Worm (Caenorhabditis elegans) whole organism, L4 larva: Measurements from ENCODE around the gene ssr-2.
A peak's percentile ranks its signal among the peaks of the same experiment; 100 is the strongest.

Experiments
- F26F4.8 ChIP-seq: fragments of 200-800 bp; sonication (Bioruptor generic); conservative IDR thresholded peaks from 2 replicates; pipeline ENCODE4 v1.3.6; 2022; ENCODE audit warnings: missing genetic modification characterization, missing compliant biosample characterization
- T26A8.4 ChIP-seq: fragments of 200-800 bp; sonication (Bioruptor generic); IDR thresholded peaks from 2 replicates; pipeline ENCODE4 v1.3.6; 2022; ENCODE audit warnings: missing genetic modification characterization, missing compliant biosample characterization
- aha-1 ChIP-seq: fragments of 150-350 bp; peaks from one replicate; lab custom pipeline; 2014; ENCODE audit warnings: missing biosample characterization, missing genetic modification characterization
- arid-1 ChIP-seq: fragments of 200-800 bp; sonication (Bioruptor generic); conservative IDR thresholded peaks from 2 replicates; pipeline ENCODE4 v1.3.6; 2022; ENCODE audit warnings: missing genetic modification reagents, missing genetic modification characterization, missing compliant biosample characterization
- attf-4 ChIP-seq: sonication (generic microtip); optimal IDR thresholded peaks from 3 replicates; lab custom pipeline; 2017; ENCODE audit warnings: missing biosample characterization, missing genetic modification characterization
- ceh-20 ChIP-seq: fragments of 200-800 bp; sonication (Bioruptor generic); IDR thresholded peaks from 2 replicates; pipeline ENCODE4 v1.3.6; 2022; ENCODE audit warnings: missing genetic modification reagents, missing genetic modification characterization, missing compliant biosample characterization
- ceh-28 ChIP-seq: fragments of 150-350 bp; optimal IDR thresholded peaks from 2 replicates; lab custom pipeline; 2014; ENCODE audit warnings: missing biosample characterization, missing genetic modification reagents, missing genetic modification characterization
- ceh-44 ChIP-seq: fragments of 200-800 bp; sonication (Bioruptor generic); IDR thresholded peaks from 2 replicates; pipeline ENCODE4 v1.3.6; 2022; ENCODE audit warnings: missing genetic modification reagents, missing genetic modification characterization, missing compliant biosample characterization
- dmd-8 ChIP-seq: fragments of 200-800 bp; sonication (Bioruptor generic); IDR thresholded peaks from 2 replicates; pipeline ENCODE4 v1.3.6; 2022; ENCODE audit warnings: missing genetic modification characterization, missing compliant biosample characterization
- fkh-10 ChIP-seq: fragments of 150-350 bp; optimal IDR thresholded peaks from 2 replicates; lab custom pipeline; 2014; ENCODE audit warnings: missing biosample characterization, missing genetic modification reagents, missing genetic modification characterization
- hif-1 ChIP-seq, 2 experiments: sonication (generic microtip); optimal IDR thresholded peaks; 2 replicates each; lab custom pipeline; 2016 to 2017; ENCODE audit warnings: missing compliant biosample characterization in 2 of 2, missing genetic modification characterization in 2 of 2, missing genetic modification reagents in 2 of 2, missing genotype in 2 of 2, mild to moderate bottlenecking in 1 of 2
- hlh-11 ChIP-seq: fragments of 200-800 bp; sonication (Bioruptor generic); optimal IDR thresholded peaks from 2 replicates; lab custom pipeline; 2018; ENCODE audit warnings: mild to moderate bottlenecking, missing genetic modification characterization, missing compliant biosample characterization
- hlh-30 ChIP-seq: sonication (generic microtip); optimal IDR thresholded peaks from 2 replicates; lab custom pipeline; 2017; ENCODE audit warnings: antibody characterized with exemption, mild to moderate bottlenecking, missing genetic modification characterization, missing compliant biosample characterization; ENCODE audit not compliant: insufficient read depth
- jun-1 ChIP-seq: fragments of 150-350 bp; optimal IDR thresholded peaks from 2 replicates; lab custom pipeline; 2014; ENCODE audit warnings: missing biosample characterization, missing genetic modification reagents, missing genetic modification characterization
- lin-29 ChIP-seq: fragments of 200-800 bp; sonication (Bioruptor generic); IDR thresholded peaks from 2 replicates; pipeline ENCODE4 v1.3.6; 2022; ENCODE audit warnings: missing genetic modification reagents, missing genetic modification characterization, missing compliant biosample characterization
- lsy-2 ChIP-seq, 2 experiments: fragments of 150-350 bp in 1 of 2; sonication (generic microtip) in 1 of 2; optimal IDR thresholded peaks; 2 replicates each; lab custom pipeline; 2014 to 2017; ENCODE audit warnings: missing biosample characterization in 2 of 2, missing genetic modification characterization in 2 of 2
- madf-5 ChIP-seq, 2 experiments: fragments of 200-800 bp; sonication (Bioruptor generic); IDR thresholded peaks; 2 replicates each; pipeline ENCODE4 v1.3.6; 2022; ENCODE audit warnings: missing compliant biosample characterization in 2 of 2, missing genetic modification characterization in 2 of 2
- mdl-1 ChIP-seq, 2 experiments: fragments of 150-350 bp in 1 of 2; sonication (generic microtip) in 1 of 2; optimal IDR thresholded peaks; 2 replicates each; lab custom pipeline; 2014 to 2017; ENCODE audit warnings: missing biosample characterization in 2 of 2, missing genetic modification characterization in 2 of 2
- mep-1 ChIP-seq: fragments of 150-350 bp; sonication (generic microtip); optimal IDR thresholded peaks from 3 replicates; lab custom pipeline; 2014; ENCODE audit warnings: missing biosample characterization, missing genetic modification characterization
- mes-2 ChIP-seq: sonication (generic microtip); optimal IDR thresholded peaks from 2 replicates; lab custom pipeline; 2016; ENCODE audit warnings: missing genotype, mild to moderate bottlenecking, missing genetic modification characterization, missing compliant biosample characterization; ENCODE audit not compliant: poor library complexity, severe bottlenecking
- nhr-25 ChIP-seq: sonication (generic microtip); optimal IDR thresholded peaks from 2 replicates; lab custom pipeline; 2017; ENCODE audit warnings: missing genetic modification characterization, mild to moderate bottlenecking, missing compliant biosample characterization, antibody characterized with exemption, moderate library complexity, borderline replicate concordance; ENCODE audit not compliant: insufficient read depth
- nhr-28 ChIP-seq: fragments of 150-350 bp; optimal IDR thresholded peaks from 2 replicates; lab custom pipeline; 2014; ENCODE audit warnings: missing biosample characterization, missing genetic modification characterization
- nhr-42 ChIP-seq: fragments of 200-800 bp; sonication (Bioruptor generic); IDR thresholded peaks from 2 replicates; pipeline ENCODE4 v1.3.6; 2022; ENCODE audit warnings: missing genetic modification characterization, missing compliant biosample characterization
- pha-4 ChIP-seq, 2 experiments: fragments of 150-350 bp in 1 of 2; fragments of 200-800 bp in 1 of 2; sonication (Bioruptor generic) in 1 of 2; IDR thresholded peaks in 1 of 2; optimal IDR thresholded peaks in 1 of 2; 2 replicates each; pipeline versions ENCODE4 v1.3.6 to Lab custom; 2014 to 2022; ENCODE audit warnings: missing genetic modification characterization in 2 of 2, missing genetic modification reagents in 2 of 2, missing biosample characterization in 1 of 2, missing compliant biosample characterization in 1 of 2
- snpc-1.2 ChIP-seq: fragments of 200-800 bp; sonication (Bioruptor generic); IDR thresholded peaks from 2 replicates; pipeline ENCODE4 v1.3.6; 2022; ENCODE audit warnings: missing genetic modification reagents, missing genetic modification characterization, missing compliant biosample characterization
- snpc-4 ChIP-seq: fragments of 150-350 bp; optimal IDR thresholded peaks from 2 replicates; lab custom pipeline; 2014; ENCODE audit warnings: missing biosample characterization, missing genetic modification characterization
- spr-1 ChIP-seq: sonication (generic microtip); optimal IDR thresholded peaks from 2 replicates; lab custom pipeline; 2016; ENCODE audit warnings: mild to moderate bottlenecking, missing genetic modification characterization, missing compliant biosample characterization
- tag-97 ChIP-seq: fragments of 200-800 bp; sonication (Bioruptor generic); IDR thresholded peaks from 2 replicates; pipeline ENCODE4 v1.3.6; 2022; ENCODE audit warnings: missing genetic modification characterization, missing compliant biosample characterization
- unc-62 ChIP-seq, 3 experiments: fragments of 150-350 bp in 1 of 3; sonication (generic microtip); optimal IDR thresholded peaks in 2 of 3; peaks in 1 of 3; 1 replicate in 1 of 3; 2 replicates in 2 of 3; lab custom pipeline; 2014 to 2017; ENCODE audit warnings: missing biosample characterization in 3 of 3, missing genetic modification characterization in 3 of 3, missing genetic modification reagents in 3 of 3, missing genotype in 1 of 3
- zfp-3 ChIP-seq: fragments of 200-800 bp; sonication (Bioruptor generic); conservative IDR thresholded peaks from 2 replicates; pipeline ENCODE4 v1.3.6; 2022; ENCODE audit warnings: missing genetic modification reagents, missing genetic modification characterization, missing compliant biosample characterization

Gene ssr-2

DNA sequence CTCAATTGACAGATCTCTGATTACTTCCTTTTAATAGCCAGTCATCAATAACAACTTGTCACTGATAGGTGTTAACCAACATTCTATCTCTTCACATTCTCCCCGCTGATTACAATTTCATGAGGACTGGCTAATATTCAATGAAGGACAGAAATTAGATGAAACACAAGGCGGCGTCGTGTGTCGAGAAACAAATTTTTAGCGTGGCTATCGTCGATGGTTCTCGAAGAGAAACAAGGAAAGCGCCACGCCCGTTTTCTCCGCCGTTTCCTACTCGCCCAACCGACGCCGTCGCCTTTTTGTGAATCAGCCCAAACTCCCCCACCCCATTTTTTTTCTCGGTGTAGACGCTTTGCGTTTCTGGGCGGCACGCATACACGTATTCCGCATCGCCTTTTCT, 36.4 kb upstream of the ssr-2 start, which contains the start of gene F53B3.6 (continued):
- TF ChIP-seq mep-1 (tag; lab: Kevin White, UChicago) (no peak), spr-1 (tag; lab: Kevin White, UChicago) (no peak), unc-62 (GFP tag; optimal IDR thresholded peaks at IDR 0.05 in 1 of 2; lab: Kevin White, UChicago) (peak in 1 of 2 experiments; percentile 56), unc-62 (tag; optimal IDR thresholded peaks at IDR 0.05; lab: Kevin White, UChicago) (no peak), ceh-44 (GFP tag; lab: Robert Waterston, UW) (no peak), hlh-11 (tag; lab: Kevin White, UChicago) (peak; percentile 60), nhr-28 (tag; lab: Kevin White, UChicago) (peak; percentile 22), attf-4 (tag; lab: Kevin White, UChicago) (no peak)

ce11 chrX:2862372-2862771, 34.8 kb upstream of the ssr-2 start, which contains the start of gene comt-1:
comt-1 (minus strand) TSS chrX:2862472.
- TF ChIP-seq snpc-1.2 (GFP tag; lab: Robert Waterston, UW): no peak
- TF ChIP-seq ceh-20 (GFP tag; lab: Robert Waterston, UW): no peak
- TF ChIP-seq madf-5 (GFP tag; IDR thresholded peaks at IDR 0.05; lab: Robert Waterston, UW): no peak
- TF ChIP-seq pha-4 (GFP tag; IDR thresholded peaks at IDR 0.05; lab: Robert Waterston, UW): no peak
- no peak for TF ChIP-seq pha-4 (tag; optimal IDR thresholded peaks at IDR 0.05; lab: Kevin White, UChicago)
- no peak for TF ChIP-seq nhr-42 (GFP tag; lab: Robert Waterston, UW)
- TF ChIP-seq tag-97: no peak
- no peak for TF ChIP-seq fkh-10 (GFP tag; lab: Kevin White, UChicago)
- TF ChIP-seq dmd-8: no peak
- TF ChIP-seq snpc-4 (tag; lab: Kevin White, UChicago): no peak

DNA sequence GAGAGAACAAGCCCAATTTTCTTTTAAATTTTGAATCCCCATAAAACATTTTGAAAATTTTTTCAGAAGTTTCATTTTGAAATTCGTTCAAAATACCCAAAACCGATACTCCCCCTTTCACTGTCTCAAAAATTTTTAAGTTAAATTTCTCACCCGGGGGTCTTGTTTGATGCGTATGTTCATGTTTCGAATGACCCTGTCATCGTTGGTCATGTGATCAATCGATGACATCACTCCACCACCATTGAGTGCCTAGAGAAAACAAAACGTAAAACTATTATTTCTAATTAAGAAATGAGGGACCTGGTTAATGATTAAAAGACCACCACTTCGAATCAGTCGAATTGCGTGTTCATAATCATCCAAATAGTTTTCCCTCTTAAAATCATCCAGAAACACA, 30.8 kb upstream of the ssr-2 start:
- TF ChIP-seq nhr-28 (tag; lab: Kevin White, UChicago) (peak; percentile 14), T26A8.4 (GFP tag; lab: Robert Waterston, UW) (no peak), hlh-30 (peak; percentile 82), ceh-28 (tag; lab: Kevin White, UChicago) (no peak), lin-29 (GFP tag; lab: Robert Waterston, UW) (no peak), nhr-25 (no peak), jun-1 (tag; lab: Kevin White, UChicago) (no peak), arid-1 (GFP tag; lab: Robert Waterston, UW) (no peak), mep-1 (tag; lab: Kevin White, UChicago) (peak; percentile 28)

- TF ChIP-seq aha-1 (tag; lab: Kevin White, UChicago): peak; percentile 38
- TF ChIP-seq mes-2 (tag; lab: Kevin White, UChicago): peak; percentile 91
- no peak for TF ChIP-seq zfp-3
- TF ChIP-seq F26F4.8 (GFP tag; lab: Robert Waterston, UW): no peak
- no peak for TF ChIP-seq snpc-1.2 (GFP tag; lab: Robert Waterston, UW)
- TF ChIP-seq nhr-28 (tag; lab: Kevin White, UChicago): peak; percentile 26
- peak in 1 of 2 experiments; percentile 7 for TF ChIP-seq hif-1 (tag; optimal IDR thresholded peaks at IDR 0.05; lab: Kevin White, UChicago)
- TF ChIP-seq mdl-1 (tag; optimal IDR thresholded peaks at IDR 0.05; lab: Kevin White, UChicago): no peak
- TF ChIP-seq lsy-2 (tag; optimal IDR thresholded peaks at IDR 0.05; lab: Kevin White, UChicago): peak in 1 of 2 experiments; percentile 46
- TF ChIP-seq, all 104 proteins: peak for 5
These were observed 29.7 kb upstream of the ssr-2 start, which contains the start of gene tra-4 for ce11 chrX:2857070-2857825. tra-4 (minus strand) TSS chrX:2857603.
